Fruit fly (Drosophila melanogaster): ENCODE measurements around the gene CG6299.
A peak's percentile ranks its signal among the peaks of the same experiment; 100 is the strongest.

Gene CG6299

dm6 chrX:15498791-15499190 is 36.3 kb downstream of the CG6299 start (continued):
- no peak for TF ChIP-seq sc (optimal IDR thresholded peaks at IDR 0.05)
- TF ChIP-seq sc (GFP tag; optimal IDR thresholded peaks at IDR 0.05) = no peak
- TF ChIP-seq Med (GFP tag) = peak; percentile 85
- no peak for TF ChIP-seq usp (GFP tag; optimal IDR thresholded peaks at IDR 0.05)
- TF ChIP-seq CG10209 (GFP tag; optimal IDR thresholded peaks at IDR 0.05) = no peak
- TF ChIP-seq CkIIα-i1 (GFP tag; IDR thresholded peaks at IDR 0.05) = no peak
- TF ChIP-seq tx (GFP tag; optimal IDR thresholded peaks at IDR 0.05) = no peak
- no peak for TF ChIP-seq B-H1 (GFP tag; IDR thresholded peaks at IDR 0.05)
- TF ChIP-seq CG7928 (GFP tag; optimal IDR thresholded peaks at IDR 0.05) = no peak
- TF ChIP-seq CG7786 (GFP tag; optimal IDR thresholded peaks at IDR 0.05) = no peak
- TF ChIP-seq CG10321 (GFP tag; IDR thresholded peaks at IDR 0.05) = no peak
- TF ChIP-seq Dll (GFP tag; IDR thresholded peaks at IDR 0.05; ENCODE audit: partially characterized antibody) = no peak
- peak; percentile 0 for TF ChIP-seq tin (GFP tag; optimal IDR thresholded peaks at IDR 0.05)
- TF ChIP-seq Elba2 (GFP tag; optimal IDR thresholded peaks at IDR 0.05) = no peak
- no peak for TF ChIP-seq corto (GFP tag; optimal IDR thresholded peaks at IDR 0.05)
- peak; percentile 47 for TF ChIP-seq MTF-1 (GFP tag; optimal IDR thresholded peaks at IDR 0.05; ENCODE audit: borderline replicate concordance)
- TF ChIP-seq Six4 (GFP tag; optimal IDR thresholded peaks at IDR 0.05) = no peak
- TF ChIP-seq crc (GFP tag; optimal IDR thresholded peaks at IDR 0.05) = no peak
- no peak for TF ChIP-seq da (GFP tag; optimal IDR thresholded peaks at IDR 0.05)
- no peak for TF ChIP-seq CG17359 (tag; optimal IDR thresholded peaks at IDR 0.05)
- no peak for TF ChIP-seq Oaz (GFP tag; IDR thresholded peaks at IDR 0.05)
- no peak for TF ChIP-seq CG5953 (GFP tag; IDR thresholded peaks at IDR 0.05)
- peak; percentile 86 for TF ChIP-seq Jarid2 (GFP tag; optimal IDR thresholded peaks at IDR 0.05)
- no peak for TF ChIP-seq CG12299 (tag; optimal IDR thresholded peaks at IDR 0.05)
- TF ChIP-seq abd-A (tag; optimal IDR thresholded peaks at IDR 0.05) = no peak
- TF ChIP-seq gem (tag; optimal IDR thresholded peaks at IDR 0.05) = peak; percentile 4
- no peak for TF ChIP-seq CG4404 (GFP tag; IDR thresholded peaks at IDR 0.05)
- TF ChIP-seq CG1233 (GFP tag; optimal IDR thresholded peaks at IDR 0.05) = peak; percentile 30
- no peak for TF ChIP-seq bcd (GFP tag; optimal IDR thresholded peaks at IDR 0.05)
- TF ChIP-seq Oli (tag; optimal IDR thresholded peaks at IDR 0.05) = no peak
- TF ChIP-seq H2.0 (GFP tag; IDR thresholded peaks at IDR 0.05) = no peak
- no peak for TF ChIP-seq gfzf (GFP tag; optimal IDR thresholded peaks at IDR 0.05)
- TF ChIP-seq CG13775 (GFP tag; optimal IDR thresholded peaks at IDR 0.05) = no peak
- no peak for TF ChIP-seq p53 (GFP tag; optimal IDR thresholded peaks at IDR 0.05)
- peak; percentile 73; the same call in 1 of the 3 replicates for TF ChIP-seq CG11456 (GFP tag; IDR thresholded peaks at IDR 0.05)
- no peak for TF ChIP-seq scrt (GFP tag; optimal IDR thresholded peaks at IDR 0.05)
- peak; percentile 17 for TF ChIP-seq unpg (GFP tag; optimal IDR thresholded peaks at IDR 0.05)
- TF ChIP-seq CG15696 (tag; optimal IDR thresholded peaks at IDR 0.05) = no peak
- peak; percentile 75 for TF ChIP-seq HLHmδ (GFP tag; optimal IDR thresholded peaks at IDR 0.05)
- no peak for TF ChIP-seq hkb (optimal IDR thresholded peaks at IDR 0.05)
- TF ChIP-seq hkb (GFP tag; IDR thresholded peaks at IDR 0.05) = peak; percentile 27; the same call in 1 of the 2 replicates
- TF ChIP-seq CG4360 (GFP tag; IDR thresholded peaks at IDR 0.05) = 0 out of 2 replicates have a peak, but pooled peaks have one; percentile 28
- TF ChIP-seq Kr (GFP tag; optimal IDR thresholded peaks at IDR 0.05) = no peak
- no peak for TF ChIP-seq Asciz (GFP tag; optimal IDR thresholded peaks at IDR 0.05)
- peak; percentile 44 for TF ChIP-seq CG17328 (GFP tag; IDR thresholded peaks at IDR 0.05)
- no peak for TF ChIP-seq Hmr (GFP tag; optimal IDR thresholded peaks at IDR 0.05)
- no peak for TF ChIP-seq CG30403 (GFP tag; optimal IDR thresholded peaks at IDR 0.05)
- TF ChIP-seq cas (GFP tag; IDR thresholded peaks at IDR 0.05) = no peak
- no peak for TF ChIP-seq CG1792 (GFP tag; optimal IDR thresholded peaks at IDR 0.05)
- no peak for TF ChIP-seq Gug (GFP tag; IDR thresholded peaks at IDR 0.05)
- no peak for TF ChIP-seq Lim3 (GFP tag; IDR thresholded peaks at IDR 0.05)
- TF ChIP-seq Dp (GFP tag; optimal IDR thresholded peaks at IDR 0.05) = no peak
